Worm (Caenorhabditis elegans): Measurements from ENCODE around the gene ZK1307.1.

ce11 chrII:9605954-9606353 is 49.4 kb downstream of the ZK1307.1 start:
- TF ChIP-seq ama-1 (optimal IDR thresholded peaks at IDR 0.05) (no peak), ets-7 (tag; optimal IDR thresholded peaks at IDR 0.05) (no peak), pes-1 (GFP tag; IDR thresholded peaks at IDR 0.05) (no peak), B0310.2 (tag; optimal IDR thresholded peaks at IDR 0.05) (no peak), hnd-1 (tag; optimal IDR thresholded peaks at IDR 0.05) (no peak)
